Fruit fly (Drosophila melanogaster): ENCODE results near the gene Nup160.

Gene Nup160

dm6 chr2L:11082025-11082424 is 41.6 kb upstream of the Nup160 start:
- no peak for TF ChIP-seq OdsH (GFP tag; optimal IDR thresholded peaks at IDR 0.05)
- TF ChIP-seq CG6808 (GFP tag; optimal IDR thresholded peaks at IDR 0.05), result no peak
- TF ChIP-seq net (GFP tag; optimal IDR thresholded peaks at IDR 0.05), result no peak
- no peak for TF ChIP-seq esn (GFP tag; optimal IDR thresholded peaks at IDR 0.05)
- no peak for TF ChIP-seq CG6276 (GFP tag; optimal IDR thresholded peaks at IDR 0.05)
- TF ChIP-seq CG4318 (GFP tag; optimal IDR thresholded peaks at IDR 0.05), result no peak
- no peak for TF ChIP-seq Eip93F (GFP tag; optimal IDR thresholded peaks at IDR 0.05)
- TF ChIP-seq dsx (GFP tag; optimal IDR thresholded peaks at IDR 0.05; ENCODE audit: poor library complexity, severe bottlenecking), result no peak
- no peak for TF ChIP-seq Hr38 (GFP tag; optimal IDR thresholded peaks at IDR 0.05)
- no peak for TF ChIP-seq spab (GFP tag; optimal IDR thresholded peaks at IDR 0.05)

dm6 chr2L:11085129-11085528 is 38.4 kb upstream of the Nup160 start, which contains the start of gene AstCC:
Gene AstCC, minus strand, starts transcription at chr2L:11085229.
- TF ChIP-seq Ets21C (GFP tag; optimal IDR thresholded peaks at IDR 0.05) (no peak), achi (GFP tag; optimal IDR thresholded peaks at IDR 0.05) (no peak), Gug (GFP tag; IDR thresholded peaks at IDR 0.05) (no peak), acj6 (GFP tag; optimal IDR thresholded peaks at IDR 0.05) (no peak), CG6276 (GFP tag; optimal IDR thresholded peaks at IDR 0.05) (no peak), CG11294 (GFP tag; IDR thresholded peaks at IDR 0.05) (no peak), CG9139 (GFP tag; optimal IDR thresholded peaks at IDR 0.05) (no peak), Eip78C (GFP tag) (no peak), CG3919 (GFP tag; optimal IDR thresholded peaks at IDR 0.05) (no peak), CG11762 (GFP tag; optimal IDR thresholded peaks at IDR 0.05; ENCODE audit: insufficient read depth) (no peak), Ets96B (tag; optimal IDR thresholded peaks at IDR 0.05) (no peak), Smox (GFP tag; optimal IDR thresholded peaks at IDR 0.05) (no peak), CG6792 (GFP tag; optimal IDR thresholded peaks at IDR 0.05) (no peak), CG1621 (tag; optimal IDR thresholded peaks at IDR 0.05) (no peak), CG3032 (tag; optimal IDR thresholded peaks at IDR 0.05) (no peak), Lpt (GFP tag; optimal IDR thresholded peaks at IDR 0.05) (no peak)

- no peak for TF ChIP-seq fd59A (GFP tag; optimal IDR thresholded peaks at IDR 0.05)
Observed at dm6 chr2L:11086357-11086924, 37.1 kb upstream of the Nup160 start, which contains the start of gene CG16854. Gene CG16854, plus strand, starts transcription at chr2L:11086721.

dm6 chr2L:11091111-11091510 is 32.5 kb upstream of the Nup160 start, which contains the start of gene Wdr59:
Gene Wdr59, plus strand, starts transcription at chr2L:11091444.
- TF ChIP-seq Sox15 (GFP tag; optimal IDR thresholded peaks at IDR 0.05) (peak; percentile 8), esn (GFP tag; optimal IDR thresholded peaks at IDR 0.05) (peak; percentile 62), CG8119 (GFP tag; IDR thresholded peaks at IDR 0.05) (no peak), lz (GFP tag; optimal IDR thresholded peaks at IDR 0.05) (peak; percentile 37), CG3032 (tag; optimal IDR thresholded peaks at IDR 0.05) (peak; percentile 45)

- no peak for TF ChIP-seq CG16779 (tag; optimal IDR thresholded peaks at IDR 0.05)
- TF ChIP-seq esn (GFP tag; optimal IDR thresholded peaks at IDR 0.05), result peak; percentile 16
- peak; percentile 9 for TF ChIP-seq CG3032 (tag; optimal IDR thresholded peaks at IDR 0.05)
- TF ChIP-seq ss (GFP tag; optimal IDR thresholded peaks at IDR 0.05), result no peak
- no peak for TF ChIP-seq CG6792 (GFP tag; optimal IDR thresholded peaks at IDR 0.05)
- TF ChIP-seq CG8119 (GFP tag; IDR thresholded peaks at IDR 0.05), result no peak
- TF ChIP-seq Hr4 (GFP tag; optimal IDR thresholded peaks at IDR 0.05), result no peak
- no peak for TF ChIP-seq dac (GFP tag; optimal IDR thresholded peaks at IDR 0.05)
- TF ChIP-seq CG1621 (tag; optimal IDR thresholded peaks at IDR 0.05), result no peak
- no peak for TF ChIP-seq CG10669 (GFP tag; optimal IDR thresholded peaks at IDR 0.05)
Observed at dm6 chr2L:11100516-11101061, 23.0 kb upstream of the Nup160 start, which contains the start of gene Ge-1. Gene Ge-1, minus strand, starts transcription at chr2L:11100888.
